Fruit fly (Drosophila melanogaster): ENCODE results near the gene Cpr67B.

The Cpr67B gene

dm6 chr3L:9451522-9452118 lies 47.0 kb downstream of the Cpr67B start, which contains the start of the genes CG3448 and ghi (continued):
- TF ChIP-seq CG1792 (GFP tag; optimal IDR thresholded peaks at IDR 0.05) (no peak), B-H2 (GFP tag; optimal IDR thresholded peaks at IDR 0.05) (peak; percentile 45), jigr1 (GFP tag; IDR thresholded peaks at IDR 0.05) (no peak), Deaf1 (tag; optimal IDR thresholded peaks at IDR 0.05) (peak; percentile 25), CG4820 (GFP tag; optimal IDR thresholded peaks at IDR 0.05) (peak; percentile 58), CG18476 (GFP tag; optimal IDR thresholded peaks at IDR 0.05) (peak; percentile 73), CG9727 (GFP tag; optimal IDR thresholded peaks at IDR 0.05) (peak; percentile 35), twi (tag; optimal IDR thresholded peaks at IDR 0.05) (peak; percentile 13), slbo (GFP tag; IDR thresholded peaks at IDR 0.05) (peak; percentile 36; the same call in 1 of the 2 replicates), unpg (GFP tag; optimal IDR thresholded peaks at IDR 0.05) (peak; percentile 62), CG14014 (GFP tag; IDR thresholded peaks at IDR 0.05) (no peak), HmgD (GFP tag; optimal IDR thresholded peaks at IDR 0.05) (no peak), CG15073 (GFP tag; optimal IDR thresholded peaks at IDR 0.05) (no peak), Lpt (GFP tag; optimal IDR thresholded peaks at IDR 0.05) (no peak), CG15601 (tag; optimal IDR thresholded peaks at IDR 0.05) (peak; percentile 45), kay (GFP tag; optimal IDR thresholded peaks at IDR 0.05) (peak; percentile 57), HmgZ (tag; optimal IDR thresholded peaks at IDR 0.05) (peak; percentile 74), CG13123 (GFP tag; optimal IDR thresholded peaks at IDR 0.05) (no peak), exex (tag; optimal IDR thresholded peaks at IDR 0.05) (peak; percentile 56), CG6813 (GFP tag; optimal IDR thresholded peaks at IDR 0.05) (no peak), zfh2 (GFP tag; optimal IDR thresholded peaks at IDR 0.05) (peak; percentile 67), Fer2 (tag; optimal IDR thresholded peaks at IDR 0.05) (peak; percentile 77), Ravus (GFP tag; IDR thresholded peaks at IDR 0.05) (no peak), PHDP (tag; optimal IDR thresholded peaks at IDR 0.05) (peak; percentile 54), CG3838 (GFP tag; optimal IDR thresholded peaks at IDR 0.05) (no peak), Fer1 (GFP tag; optimal IDR thresholded peaks at IDR 0.05) (peak; percentile 82), ken (GFP tag; IDR thresholded peaks at IDR 0.05) (no peak), ind (GFP tag; optimal IDR thresholded peaks at IDR 0.05) (peak; percentile 73), CG3995 (GFP tag; optimal IDR thresholded peaks at IDR 0.05) (peak; percentile 37), jing (GFP tag; optimal IDR thresholded peaks at IDR 0.05) (no peak), Xrp1 (GFP tag; IDR thresholded peaks at IDR 0.05) (peak; percentile 76), CG9215 (GFP tag; IDR thresholded peaks at IDR 0.05) (peak; percentile 68), Spps (tag; optimal IDR thresholded peaks at IDR 0.05) (peak; percentile 54), Bdp1 (GFP tag; optimal IDR thresholded peaks at IDR 0.05) (no peak), CG10565 (GFP tag; optimal IDR thresholded peaks at IDR 0.05) (no peak), BtbVII (GFP tag; optimal IDR thresholded peaks at IDR 0.05) (peak; percentile 24), CG4360 (GFP tag; IDR thresholded peaks at IDR 0.05) (no peak), Dip2 (GFP tag; IDR thresholded peaks at IDR 0.05) (no peak), fd64A (GFP tag; optimal IDR thresholded peaks at IDR 0.05) (no peak), sens-2 (GFP tag; IDR thresholded peaks at IDR 0.05) (no peak), Dfd (GFP tag; optimal IDR thresholded peaks at IDR 0.05) (no peak), sens (GFP tag) (peak; percentile 93), Neu2 (GFP tag; optimal IDR thresholded peaks at IDR 0.05; ENCODE audit: borderline replicate concordance) (no peak), CG14667 (GFP tag; IDR thresholded peaks at IDR 0.05) (no peak), NC2β (GFP tag; optimal IDR thresholded peaks at IDR 0.05) (no peak), CG42726 (GFP tag; IDR thresholded peaks at IDR 0.05; ENCODE audit: partially characterized antibody) (no peak), Stat92E (GFP tag; optimal IDR thresholded peaks at IDR 0.05) (peak in 1 of 3 experiments; percentile 39), Asciz (GFP tag; optimal IDR thresholded peaks at IDR 0.05) (peak; percentile 18), dan (GFP tag; IDR thresholded peaks at IDR 0.05) (no peak), Antp (GFP tag; optimal IDR thresholded peaks at IDR 0.05) (no peak), CG7745 (tag; optimal IDR thresholded peaks at IDR 0.05) (no peak)
